Fruit fly (Drosophila melanogaster) whole organism, embryonic: Measurements from ENCODE around the gene nan.

ENCODE experiments used
- Atf3 ChIP-seq: fragments of 200-800 bp; sonication (Bioruptor generic); optimal IDR thresholded peaks from 3 replicates; lab custom pipeline; 2016; ENCODE audit warnings: missing biosample characterization, missing genetic modification characterization
- Awh ChIP-seq: fragments of 200-800 bp; sonication (Bioruptor generic); IDR thresholded peaks from 2 replicates; pipeline ENCODE4, ENCODE4 v1.3.6; 2022; ENCODE audit warnings: missing biosample characterization, missing genetic modification characterization
- CG1024 ChIP-seq: fragments of 200-800 bp; sonication (Bioruptor generic); IDR thresholded peaks from 2 replicates; pipeline ENCODE4 v1.3.6; 2022; ENCODE audit warnings: missing biosample characterization, missing genetic modification characterization
- CG10565 ChIP-seq: fragments of 200-800 bp; sonication (Bioruptor generic); optimal IDR thresholded peaks from 3 replicates; lab custom pipeline; 2016; ENCODE audit warnings: missing biosample characterization, mild to moderate bottlenecking, missing genetic modification characterization
- CG10979 ChIP-seq: fragments of 200-800 bp; sonication (Bioruptor generic); optimal IDR thresholded peaks from 2 replicates; lab custom pipeline; 2018; ENCODE audit warnings: missing biosample characterization, mild to moderate bottlenecking, missing genetic modification characterization, moderate library complexity
- CG13123 ChIP-seq: fragments of 200-800 bp; sonication (Bioruptor generic); optimal IDR thresholded peaks from 2 replicates; lab custom pipeline; 2016; ENCODE audit warnings: missing biosample characterization, missing genetic modification characterization
- CG14710 ChIP-seq: fragments of 200-800 bp; sonication (Bioruptor generic); optimal IDR thresholded peaks from 3 replicates; lab custom pipeline; 2019; ENCODE audit warnings: missing biosample characterization, mild to moderate bottlenecking, missing genetic modification characterization, moderate library complexity
- CG16815 ChIP-seq: fragments of 200-800 bp; sonication (Bioruptor generic); optimal IDR thresholded peaks from 3 replicates; lab custom pipeline; 2017; ENCODE audit warnings: missing biosample characterization, mild to moderate bottlenecking, missing genetic modification characterization
- CG17802 ChIP-seq: fragments of 200-800 bp; sonication (Bioruptor generic); optimal IDR thresholded peaks from 2 replicates; lab custom pipeline; 2018; ENCODE audit warnings: missing biosample characterization, mild to moderate bottlenecking, missing genetic modification characterization, moderate library complexity
- CG31365 ChIP-seq: fragments of 200-800 bp; sonication (Bioruptor generic); optimal IDR thresholded peaks from 2 replicates; lab custom pipeline; 2018; ENCODE audit warnings: missing biosample characterization, mild to moderate bottlenecking, missing genetic modification characterization
- CG3163 ChIP-seq: fragments of 200-800 bp; sonication (Bioruptor generic); optimal IDR thresholded peaks from 3 replicates; lab custom pipeline; 2016; ENCODE audit warnings: missing biosample characterization, missing genetic modification characterization
- CG3726 ChIP-seq: fragments of 200-800 bp; sonication (Bioruptor generic); IDR thresholded peaks from 3 replicates; pipeline ENCODE4, ENCODE4 v1.3.6; 2022; ENCODE audit warnings: missing biosample characterization, missing genetic modification characterization
- CG5953 ChIP-seq: fragments of 200-800 bp; sonication (Bioruptor generic); IDR thresholded peaks from 2 replicates; pipeline ENCODE4 v1.3.6; 2022; ENCODE audit warnings: missing biosample characterization, missing genetic modification characterization
- CG6175 ChIP-seq: fragments of 200-800 bp; sonication (Bioruptor generic); IDR thresholded peaks from 3 replicates; pipeline ENCODE4 v1.3.6; 2022; ENCODE audit warnings: missing biosample characterization, missing genetic modification characterization
- CG6254 ChIP-seq: fragments of 200-800 bp; sonication (Bioruptor generic); optimal IDR thresholded peaks from 3 replicates; lab custom pipeline; 2017; ENCODE audit warnings: mild to moderate bottlenecking, missing biosample characterization, missing genetic modification reagents, missing genetic modification characterization
- CG6689 ChIP-seq: fragments of 200-800 bp; sonication (Bioruptor generic); IDR thresholded peaks from 2 replicates; pipeline ENCODE4 v1.3.6; 2022; ENCODE audit warnings: missing biosample characterization, missing genetic modification characterization
- CG6854 ChIP-seq: fragments of 200-800 bp; sonication (Bioruptor generic); optimal IDR thresholded peaks from 3 replicates; lab custom pipeline; 2017; ENCODE audit warnings: missing biosample characterization, mild to moderate bottlenecking, missing genetic modification characterization
- CG8944 ChIP-seq: fragments of 200-800 bp; sonication (Bioruptor generic); optimal IDR thresholded peaks from 3 replicates; lab custom pipeline; 2016; ENCODE audit warnings: missing biosample characterization, missing genetic modification characterization
- Camta ChIP-seq: fragments of 200-800 bp; sonication (Bioruptor generic); optimal IDR thresholded peaks from 2 replicates; lab custom pipeline; 2016; ENCODE audit warnings: missing biosample characterization, missing genetic modification characterization
- D19A ChIP-seq: fragments of 200-800 bp; optimal IDR thresholded peaks from 3 replicates; lab custom pipeline; 2019; ENCODE audit warnings: missing biosample characterization, mild to moderate bottlenecking, missing genetic modification characterization, moderate library complexity
- Dfd ChIP-seq, 2 experiments: fragments of >200 bp; optimal IDR thresholded peaks; 2 replicates each; lab custom pipeline; 2017; ENCODE audit warnings: missing biosample characterization in 2 of 2, missing genetic modification characterization in 2 of 2
- Dip3 ChIP-seq: fragments of 200-800 bp; sonication (Bioruptor generic); optimal IDR thresholded peaks from 3 replicates; lab custom pipeline; 2016; ENCODE audit warnings: missing biosample characterization, missing genetic modification characterization
- Ets65A ChIP-seq: fragments of 200-800 bp; sonication (Bioruptor generic); peaks from one replicate; lab custom pipeline; 2016; ENCODE audit warnings: missing biosample characterization, missing genetic modification characterization
- Hr3 ChIP-seq: fragments of 200-800 bp; sonication (Bioruptor generic); optimal IDR thresholded peaks from 3 replicates; lab custom pipeline; 2016; ENCODE audit warnings: missing biosample characterization, missing genetic modification characterization
- Med ChIP-seq: fragments of 200-800 bp; sonication (Bioruptor generic); peaks from one replicate; lab custom pipeline; 2016; ENCODE audit warnings: missing biosample characterization, missing genetic modification characterization, mild to moderate bottlenecking, inconsistent platforms, moderate library complexity
- Side ChIP-seq: fragments of 200-800 bp; sonication (Bioruptor generic); optimal IDR thresholded peaks from 2 replicates; lab custom pipeline; 2016; ENCODE audit warnings: missing biosample characterization, missing genetic modification characterization
- Xrp1 ChIP-seq: fragments of 200-800 bp; sonication (Bioruptor generic); IDR thresholded peaks from 2 replicates; pipeline ENCODE4 v1.3.6; 2022; ENCODE audit warnings: missing biosample characterization, missing genetic modification characterization
- al ChIP-seq: fragments of 200-800 bp; sonication (Bioruptor generic); IDR thresholded peaks from 2 replicates; pipeline ENCODE4 v1.3.6; 2022; ENCODE audit warnings: missing biosample characterization, missing genetic modification characterization
- chif ChIP-seq, 2 experiments: fragments of 200-800 bp; sonication (Bioruptor generic); optimal IDR thresholded peaks; 3 replicates each; lab custom pipeline; 2016; ENCODE audit warnings: missing biosample characterization in 2 of 2, missing genetic modification characterization in 2 of 2
- dimm ChIP-seq: fragments of 200-800 bp; sonication (Bioruptor generic); IDR thresholded peaks from 2 replicates; pipeline ENCODE4 v1.3.6; 2022; ENCODE audit warnings: missing biosample characterization, missing genetic modification characterization
- dmrt11E ChIP-seq: fragments of 200-800 bp; sonication (Bioruptor generic); optimal IDR thresholded peaks from 3 replicates; lab custom pipeline; 2018; ENCODE audit warnings: missing biosample characterization, mild to moderate bottlenecking, missing genetic modification characterization, moderate library complexity
- ewg ChIP-seq: fragments of 200-800 bp; sonication (Bioruptor generic); optimal IDR thresholded peaks from 3 replicates; lab custom pipeline; 2017; ENCODE audit warnings: mild to moderate bottlenecking, missing biosample characterization, missing genetic modification reagents, missing genetic modification characterization
- ftz-f1 ChIP-seq: fragments of 200-800 bp; sonication (Bioruptor generic); optimal IDR thresholded peaks from 2 replicates; lab custom pipeline; 2016; ENCODE audit warnings: missing biosample characterization, missing genetic modification characterization
- gem ChIP-seq: fragments of 200-800 bp; sonication (Bioruptor generic); optimal IDR thresholded peaks from 2 replicates; lab custom pipeline; 2019; ENCODE audit warnings: missing biosample characterization, mild to moderate bottlenecking, missing genetic modification characterization, moderate library complexity
- ind ChIP-seq: fragments of 200-800 bp; sonication (Bioruptor generic); optimal IDR thresholded peaks from 3 replicates; lab custom pipeline; 2016; ENCODE audit warnings: missing biosample characterization, missing genetic modification characterization
- kni ChIP-seq: fragments of 200-800 bp; sonication (Bioruptor generic); optimal IDR thresholded peaks from 3 replicates; lab custom pipeline; 2017; ENCODE audit warnings: mild to moderate bottlenecking, missing biosample characterization, missing genetic modification reagents, missing genetic modification characterization
- lab ChIP-seq: fragments of 200-800 bp; sonication (Bioruptor generic); optimal IDR thresholded peaks from 3 replicates; lab custom pipeline; 2017; ENCODE audit warnings: missing biosample characterization, missing genetic modification characterization, mild to moderate bottlenecking, moderate library complexity, missing genetic modification reagents
- lbe ChIP-seq: fragments of 200-800 bp; sonication (Bioruptor generic); optimal IDR thresholded peaks from 2 replicates; lab custom pipeline; 2016; ENCODE audit warnings: missing biosample characterization, mild to moderate bottlenecking, missing genetic modification characterization
- nmo ChIP-seq: fragments of 200-800 bp; sonication (Bioruptor generic); optimal IDR thresholded peaks from 2 replicates; lab custom pipeline; 2018; ENCODE audit warnings: missing biosample characterization, mild to moderate bottlenecking, missing genetic modification characterization, moderate library complexity
- pfk ChIP-seq: fragments of 200-800 bp; sonication (Bioruptor generic); optimal IDR thresholded peaks from 2 replicates; lab custom pipeline; 2018; ENCODE audit warnings: missing biosample characterization, mild to moderate bottlenecking, missing genetic modification characterization, moderate library complexity
- prd ChIP-seq, 3 experiments: fragments of >200 bp in 2 of 3; fragments of 200-800 bp in 1 of 3; sonication (Bioruptor generic) in 1 of 3; optimal IDR thresholded peaks in 2 of 3; IDR thresholded peaks in 1 of 3; 2 replicates in 2 of 3; 3 replicates in 1 of 3; pipeline versions ENCODE4 v1.3.6 to Lab custom; 2017 to 2022; ENCODE audit warnings: missing biosample characterization in 1 of 3, missing genetic modification characterization in 1 of 3
- sens ChIP-seq: fragments of 200-800 bp; sonication (Bioruptor generic); peaks from one replicate; lab custom pipeline; 2016; ENCODE audit warnings: missing biosample characterization, missing genetic modification characterization
- sr ChIP-seq: fragments of 200-800 bp; sonication (Bioruptor generic); IDR thresholded peaks from 3 replicates; pipeline ENCODE4 v1.3.6; 2022; ENCODE audit warnings: missing biosample characterization, missing genetic modification characterization
- ssp ChIP-seq: fragments of 200-800 bp; sonication (Bioruptor generic); IDR thresholded peaks from 2 replicates; pipeline ENCODE4 v1.3.6; 2022; ENCODE audit warnings: missing biosample characterization, missing genetic modification characterization
- unpg ChIP-seq: fragments of 200-800 bp; sonication (Bioruptor generic); optimal IDR thresholded peaks from 3 replicates; lab custom pipeline; 2018; ENCODE audit warnings: missing biosample characterization, mild to moderate bottlenecking, missing genetic modification characterization, moderate library complexity
- vvl ChIP-seq: fragments of 200-800 bp; sonication (Bioruptor generic); IDR thresholded peaks from 2 replicates; pipeline ENCODE4 v1.3.6; 2022; ENCODE audit warnings: missing biosample characterization, missing genetic modification characterization

Gene nan

dm6 chr3L:14166271-14166670, 23.2 kb downstream of the nan start (continued):
- TF ChIP-seq dimm (GFP tag; lab: Robert Waterston, UW) (no peak), D19A (tag; lab: Kevin White, UChicago) (peak; percentile 23)

- TF ChIP-seq Side (GFP tag; lab: Kevin White, UChicago) (no peak), pfk (no peak), Xrp1 (GFP tag; lab: Robert Waterston, UW) (peak; percentile 9; the same call in 1 of the 2 replicates), dmrt11E (tag; lab: Kevin White, UChicago) (peak; percentile 22), al (GFP tag; lab: Robert Waterston, UW) (no peak), CG16815 (no peak), CG31365 (no peak), sr (no peak), CG3163 (no peak), CG17802 (tag; lab: Kevin White, UChicago) (peak; percentile 34), prd (optimal IDR thresholded peaks at IDR 0.05; lab: Kevin White, UChicago) (no peak), prd (GFP tag; IDR thresholded peaks at IDR 0.05; lab: Robert Waterston, UW) (peak; percentile 61; the same call in 2 of the 3 replicates), sens (GFP tag; lab: Kevin White, UChicago) (peak; percentile 62)
- TF ChIP-seq, all 482 proteins: peak for 5
Measured at dm6 chr3L:14161951-14162350, 27.5 kb downstream of the nan start.

- TF ChIP-seq lab (no peak), dmrt11E (tag; lab: Kevin White, UChicago) (peak; percentile 7), CG6175 (GFP tag; lab: Robert Waterston, UW) (no peak), sens (GFP tag; lab: Kevin White, UChicago) (peak; percentile 64), gem (tag; lab: Kevin White, UChicago) (peak; percentile 25), Med (peak; percentile 3), CG10979 (tag; lab: Kevin White, UChicago) (peak; percentile 5), CG14710 (tag; lab: Kevin White, UChicago) (peak; percentile 13)
Measured at dm6 chr3L:14160436-14160835, 29.0 kb downstream of the nan start.

DNA sequence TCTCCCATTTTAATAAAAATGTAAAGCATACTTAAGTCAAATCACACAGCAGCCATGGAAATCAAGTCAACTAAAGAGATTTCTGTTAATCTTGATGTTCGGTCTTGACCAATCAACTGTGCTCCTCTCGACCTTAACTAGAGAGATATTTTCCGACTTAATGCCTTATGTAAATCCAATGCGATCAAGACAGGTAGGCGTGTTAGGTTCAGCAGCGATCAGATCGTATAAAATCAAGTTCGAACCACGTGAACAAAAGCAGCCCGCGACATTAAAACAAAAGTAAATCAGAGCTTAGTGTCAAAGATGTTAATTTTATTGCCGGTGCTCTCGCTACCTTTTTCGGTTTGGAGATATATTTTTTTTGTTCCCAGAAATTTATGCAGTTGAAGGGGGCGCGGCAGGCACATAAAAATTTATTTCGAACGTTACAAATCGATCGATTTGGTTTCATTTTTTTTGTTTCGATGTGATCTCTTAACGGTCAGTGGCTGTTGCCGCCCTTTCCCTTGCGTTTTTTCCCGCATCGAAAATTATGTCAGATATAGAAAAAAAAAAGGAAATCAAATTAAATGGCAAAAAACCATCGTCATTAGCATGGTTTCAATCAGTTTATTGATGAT, 31.4 kb downstream of the nan start:
- TF ChIP-seq CG6689 (no peak), nmo (GFP tag; lab: Kevin White, UChicago) (no peak), CG3163 (no peak), vvl (peak; percentile 84), lbe (no peak), CG6854 (GFP tag; lab: Kevin White, UChicago) (no peak), CG6254 (no peak), ssp (GFP tag; lab: Robert Waterston, UW) (no peak), ftz-f1 (GFP tag; lab: Kevin White, UChicago) (no peak), dmrt11E (tag; lab: Kevin White, UChicago) (no peak), CG10565 (GFP tag; lab: Kevin White, UChicago) (no peak), CG3726 (GFP tag; lab: Robert Waterston, UW) (no peak), chif (GFP tag; optimal IDR thresholded peaks at IDR 0.05; lab: Kevin White, UChicago) (no peak), ewg (GFP tag; lab: Kevin White, UChicago) (no peak), ind (no peak), Awh (peak; percentile 71; the same call in 1 of the 2 replicates), CG5953 (GFP tag; lab: Robert Waterston, UW) (no peak), CG1024 (no peak), Dip3 (GFP tag; lab: Kevin White, UChicago) (no peak), Camta (GFP tag; lab: Kevin White, UChicago) (no peak), unpg (GFP tag; lab: Kevin White, UChicago) (no peak), Dfd (GFP tag; optimal IDR thresholded peaks at IDR 0.05; lab: Kevin White, UChicago) (no peak), kni (GFP tag; lab: Kevin White, UChicago) (peak; percentile 33), CG13123 (GFP tag; lab: Kevin White, UChicago) (no peak), Hr3 (GFP tag; lab: Kevin White, UChicago) (no peak), Atf3 (GFP tag; lab: Kevin White, UChicago) (no peak), Ets65A (GFP tag; lab: Kevin White, UChicago) (no peak), CG8944 (GFP tag; lab: Kevin White, UChicago) (no peak)
